Fruit fly (Drosophila melanogaster) Kc167 (cell line): Measurements from ENCODE around the gene eEF1delta.

ENCODE experiments used
- Myc ChIP-seq: fragments of >200 bp; optimal IDR thresholded peaks from 2 replicates; lab custom pipeline; 2017; ENCODE audit warnings: missing external identifiers
- Sin3A ChIP-seq: fragments of >200 bp; optimal IDR thresholded peaks from 2 replicates; lab custom pipeline; 2018; ENCODE audit warnings: missing external identifiers
- h ChIP-seq: fragments of >200 bp; optimal IDR thresholded peaks from 3 replicates; lab custom pipeline; 2018; ENCODE audit warnings: missing external identifiers
- insv ChIP-seq: fragments of >200 bp; optimal IDR thresholded peaks from 3 replicates; lab custom pipeline; 2018; ENCODE audit warnings: missing external identifiers
- psq ChIP-seq: fragments of >200 bp; optimal IDR thresholded peaks from 2 replicates; lab custom pipeline; 2017; ENCODE audit warnings: missing external identifiers
- ttk ChIP-seq: sonication (Bioruptor generic); optimal IDR thresholded peaks from 2 replicates; lab custom pipeline; 2017; ENCODE audit warnings: missing external identifiers

The eEF1delta gene

DNA sequence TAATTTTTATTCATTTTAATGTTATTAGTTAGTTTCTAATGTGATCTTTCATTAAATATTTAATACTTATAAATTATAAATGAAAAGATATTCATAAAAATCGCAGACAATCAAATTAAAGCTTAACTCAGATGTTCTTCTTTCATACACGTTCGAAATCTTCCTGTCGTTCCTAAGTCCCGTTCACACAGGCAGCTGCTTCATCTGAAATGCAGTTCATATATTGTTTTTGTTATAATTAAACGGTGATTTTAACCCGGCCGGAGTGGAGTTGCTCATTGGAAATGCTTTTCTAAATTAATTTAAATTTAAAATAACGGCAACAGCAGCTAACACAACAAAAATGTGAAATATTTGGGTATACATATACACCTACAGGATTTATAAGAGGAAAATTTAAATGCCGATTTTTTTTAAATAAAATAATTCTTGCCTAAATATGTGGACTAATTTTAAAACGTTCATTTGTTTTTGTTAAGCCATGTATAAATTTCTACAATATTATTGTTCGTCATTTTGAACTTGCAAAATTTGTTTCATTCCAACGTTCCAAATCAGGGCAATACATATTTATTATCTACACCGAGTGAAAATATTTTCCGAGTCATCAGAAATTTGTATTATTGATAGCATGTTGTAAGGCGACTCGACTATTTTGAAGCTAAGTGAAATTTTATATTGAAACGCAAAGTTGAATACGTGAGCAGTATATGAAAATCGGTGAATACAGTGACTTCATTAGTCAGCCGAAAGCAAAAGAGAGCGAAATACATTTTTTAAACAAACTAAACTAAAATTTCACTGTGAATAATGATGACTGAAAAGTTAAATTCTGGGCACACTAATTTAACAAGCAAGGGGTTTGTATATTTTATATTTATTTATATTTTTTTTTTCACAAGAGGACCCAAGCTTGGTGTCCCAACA is 6.7 kb downstream of the eEF1delta start, which contains the start of gene me31B:
Gene me31B, plus strand, starts transcription at position 616 of the 927 bp plus-strand sequence.
- TF ChIP-seq Sin3A = no peak

DNA sequence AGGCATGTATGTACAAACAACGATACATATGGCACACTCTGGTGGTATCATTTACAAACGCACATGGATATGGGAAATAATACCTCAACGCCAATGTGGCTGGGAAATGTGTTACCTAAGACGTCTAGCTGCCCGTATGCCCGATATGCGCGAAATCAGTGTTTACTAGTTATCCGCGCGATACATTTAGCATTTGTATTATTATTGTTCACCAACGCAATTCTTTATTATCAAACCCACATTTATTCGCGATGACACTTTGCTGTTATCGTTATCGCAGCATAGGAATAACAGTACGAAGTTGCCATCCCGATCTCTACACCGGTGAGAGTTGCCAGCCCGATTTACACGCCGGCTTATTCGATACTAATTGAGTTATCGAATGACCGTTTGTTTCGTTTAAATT is 14.5 kb downstream of the eEF1delta start, which contains the start of gene chico:
Gene chico, minus strand, starts transcription at position 294 of the 406 bp plus-strand sequence.
- TF ChIP-seq Myc (lab: Kevin White, UChicago) (no peak), h (no peak), Sin3A (no peak), insv (lab: Kevin White, UChicago) (no peak), psq (no peak), ttk (lab: Kevin White, UChicago) (no peak)

DNA sequence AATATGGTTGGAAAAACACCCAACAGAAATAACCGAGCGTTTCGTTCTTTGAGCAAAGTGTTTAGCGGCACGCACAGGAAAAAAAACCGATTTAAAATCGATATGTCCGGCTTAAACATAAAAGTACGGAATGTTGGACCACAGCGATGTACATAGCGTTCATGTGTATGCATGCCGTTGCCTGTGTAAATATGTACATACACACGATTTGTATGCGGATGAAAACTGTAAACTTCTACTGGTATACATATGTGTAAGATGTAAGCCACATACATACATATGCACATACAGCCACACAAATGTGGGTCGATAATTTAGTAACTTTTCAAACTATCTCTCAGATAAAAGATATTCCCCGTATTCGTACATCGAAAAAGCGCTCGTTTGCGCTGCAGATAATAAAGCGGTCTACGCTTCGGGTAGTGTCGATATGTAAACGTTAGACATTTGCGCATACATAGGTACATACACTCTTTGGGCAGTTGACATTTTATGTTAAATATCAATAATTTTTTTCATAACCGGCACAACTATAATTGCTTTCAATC is 17.4 kb downstream of the eEF1delta start:
- TF ChIP-seq h (no peak), ttk (lab: Kevin White, UChicago) (no peak), Sin3A (no peak), Myc (lab: Kevin White, UChicago) (no peak), insv (lab: Kevin White, UChicago) (no peak), psq (no peak)

DNA sequence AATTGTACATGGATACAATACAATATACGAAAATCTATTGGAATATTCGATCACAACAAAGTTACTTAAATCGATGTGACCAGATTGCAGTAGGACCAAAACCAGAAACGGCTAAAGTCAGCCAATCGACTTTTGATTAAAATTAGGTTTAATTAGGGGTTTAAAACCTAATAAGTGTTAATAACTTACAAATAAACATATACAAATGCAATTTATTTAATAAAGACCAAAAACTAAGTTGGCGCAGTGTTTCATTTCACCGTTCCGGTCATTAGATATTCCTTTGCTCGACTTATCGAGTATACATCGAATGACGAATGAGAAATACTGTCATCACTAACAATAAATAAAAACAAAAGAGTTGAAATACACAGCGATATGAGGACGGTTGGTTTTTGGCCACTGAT is 18.1 kb downstream of the eEF1delta start, which contains the start of the genes bsk and CG31717:
Gene bsk, minus strand, starts transcription at position 61 of the 407 bp plus-strand sequence.
Gene CG31717, plus strand, starts transcription at position 297 of the 407 bp plus-strand sequence.
- TF ChIP-seq psq = no peak
- no peak for TF ChIP-seq Myc (lab: Kevin White, UChicago)
- no peak for TF ChIP-seq h
- no peak for TF ChIP-seq Sin3A
- no peak for TF ChIP-seq insv (lab: Kevin White, UChicago)
- no peak for TF ChIP-seq ttk (lab: Kevin White, UChicago)

DNA sequence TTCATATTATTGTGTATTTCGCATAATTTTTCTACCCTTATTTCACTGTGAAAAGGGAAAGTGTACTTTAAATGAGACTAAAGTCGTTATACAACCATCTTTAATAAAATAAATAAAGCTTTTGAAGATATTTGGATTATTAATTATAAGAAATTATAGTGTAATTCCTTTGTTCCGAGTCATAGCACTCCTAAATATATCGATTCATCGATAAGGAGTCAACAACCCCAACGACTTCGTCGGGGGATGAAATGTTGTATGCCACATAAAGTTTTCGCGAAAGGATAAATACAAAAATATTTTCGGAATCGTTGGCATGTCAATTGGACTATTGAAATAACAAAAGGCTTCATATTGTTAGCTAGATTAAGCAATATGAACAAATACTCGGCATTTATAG is 19.3 kb downstream of the eEF1delta start, which contains the start of gene Ror:
Gene Ror, plus strand, starts transcription at position 252 of the 400 bp plus-strand sequence.
- no peak for TF ChIP-seq h
- TF ChIP-seq Sin3A = no peak
- TF ChIP-seq Myc (lab: Kevin White, UChicago) = no peak
- TF ChIP-seq ttk (lab: Kevin White, UChicago) = no peak
- no peak for TF ChIP-seq psq
- TF ChIP-seq insv (lab: Kevin White, UChicago) = no peak

DNA sequence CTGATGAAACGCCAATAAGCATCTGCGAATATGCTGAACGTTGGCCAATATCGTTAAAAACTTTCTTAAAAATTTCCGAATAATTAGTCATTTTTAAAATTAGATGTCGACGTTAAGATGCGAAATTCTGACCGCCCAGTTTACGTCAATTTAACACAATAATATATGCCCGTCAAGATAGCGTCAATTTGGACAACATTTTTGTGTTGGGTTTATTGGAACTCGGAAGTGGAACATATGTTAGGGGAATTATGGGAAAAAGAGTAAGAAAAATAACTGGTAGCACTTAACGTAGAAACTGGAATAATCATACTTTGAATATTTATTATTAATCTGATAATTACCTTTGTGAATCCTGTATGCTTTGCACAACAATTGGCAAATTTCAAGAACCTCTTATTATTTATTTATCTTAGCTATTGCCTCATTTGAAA is 23.4 kb downstream of the eEF1delta start, which contains the start of gene CG5676:
Gene CG5676, minus strand, starts transcription at position 167 of the 434 bp plus-strand sequence.
- TF ChIP-seq Sin3A (no peak), insv (lab: Kevin White, UChicago) (no peak), h (no peak), psq (no peak), ttk (lab: Kevin White, UChicago) (no peak), Myc (lab: Kevin White, UChicago) (no peak)

DNA sequence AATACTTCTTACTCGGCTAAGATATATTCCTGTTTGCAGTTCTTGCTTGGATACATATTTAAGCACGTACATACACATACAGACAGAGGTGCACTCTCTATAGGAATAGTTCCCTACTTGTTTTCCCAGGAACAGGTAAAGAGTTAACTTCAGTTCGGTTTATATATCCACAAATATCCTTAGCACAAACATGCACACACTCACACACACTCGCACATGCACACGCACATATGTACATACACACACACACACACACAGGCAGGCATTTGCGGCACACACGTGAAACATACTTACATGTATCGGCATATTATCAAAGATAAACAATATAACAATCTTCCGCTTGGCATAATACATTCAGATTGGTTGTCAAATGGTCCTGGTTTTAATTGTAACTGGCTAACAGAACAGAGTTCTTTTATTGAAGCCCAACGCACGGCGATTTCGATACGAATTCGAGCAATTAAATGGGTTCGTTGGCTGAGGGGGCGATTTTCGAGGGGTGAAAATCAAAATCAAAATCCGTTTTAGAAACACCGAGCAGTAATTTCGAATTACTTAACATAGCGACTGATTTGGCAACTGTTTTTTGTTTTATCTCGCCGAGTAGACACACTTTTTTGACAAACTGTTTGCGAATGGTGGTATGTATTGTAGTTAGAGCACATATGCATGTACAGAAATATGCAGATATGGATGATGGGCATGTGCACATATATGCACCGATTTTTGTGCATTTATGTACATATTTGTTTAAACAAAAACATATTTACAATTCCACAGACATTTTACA is 27.8 kb downstream of the eEF1delta start:
- TF ChIP-seq psq (no peak), ttk (lab: Kevin White, UChicago) (no peak), h (no peak), Myc (lab: Kevin White, UChicago) (no peak)

DNA sequence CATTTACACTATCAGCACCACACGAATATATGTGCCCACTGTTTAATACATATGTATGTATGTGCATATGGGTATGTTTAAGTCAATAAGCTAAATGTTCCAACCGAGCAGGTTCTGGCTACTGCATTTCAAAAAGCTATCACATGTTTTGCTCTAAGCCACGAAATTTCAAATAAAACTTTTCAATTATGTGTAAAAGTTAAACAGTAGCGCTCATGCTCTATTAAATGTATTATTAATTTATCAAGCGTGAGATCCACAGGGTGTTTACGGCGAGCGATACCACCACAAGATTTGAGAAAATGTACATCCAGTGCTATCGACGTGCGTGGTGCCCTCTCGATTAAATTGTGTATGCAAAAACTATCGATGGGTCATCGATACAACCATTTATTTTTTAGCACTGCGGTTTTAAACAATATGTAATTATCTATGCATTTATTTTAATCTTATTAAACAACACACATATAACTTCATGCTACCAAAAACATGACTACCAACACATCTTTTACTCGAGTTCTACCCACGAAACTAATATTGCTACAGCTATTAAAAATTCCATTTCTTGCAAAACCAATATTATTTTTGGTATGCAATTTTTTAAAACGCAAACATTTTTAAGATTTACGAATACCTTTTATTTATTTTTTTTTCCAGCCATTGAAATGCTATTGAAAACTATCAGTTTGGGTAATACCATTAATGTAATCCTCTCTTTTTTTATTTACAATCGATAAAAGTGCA is 28.6 kb downstream of the eEF1delta start, which contains the start of gene Pten:
Gene Pten, minus strand, starts transcription at position 300 of the 744 bp plus-strand sequence.
- TF ChIP-seq psq = no peak
- no peak for TF ChIP-seq insv (lab: Kevin White, UChicago)
- TF ChIP-seq h = no peak
- no peak for TF ChIP-seq Sin3A
- no peak for TF ChIP-seq Myc (lab: Kevin White, UChicago)
- TF ChIP-seq ttk (lab: Kevin White, UChicago) = no peak

DNA sequence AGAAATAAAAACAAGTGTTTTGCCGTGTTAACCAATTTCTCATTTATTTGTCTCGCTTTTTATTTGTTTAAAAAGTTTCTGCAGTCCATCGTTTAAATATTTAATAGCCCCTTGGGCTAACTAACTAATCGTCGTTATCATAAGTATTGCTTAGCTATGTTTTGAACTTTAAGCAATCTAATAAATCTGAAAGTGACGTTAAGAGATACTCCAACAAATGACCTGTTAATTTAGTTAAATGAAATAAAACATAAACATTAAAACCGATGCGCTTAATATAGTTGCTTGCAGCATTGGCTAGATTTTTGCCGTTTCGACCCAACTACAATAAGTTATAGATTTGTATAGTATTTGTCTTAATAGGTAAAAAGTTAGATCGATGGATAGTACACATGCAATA is 29.5 kb downstream of the eEF1delta start:
- TF ChIP-seq psq (no peak), h (no peak), ttk (lab: Kevin White, UChicago) (no peak), Sin3A (no peak), insv (lab: Kevin White, UChicago) (no peak), Myc (lab: Kevin White, UChicago) (no peak)

DNA sequence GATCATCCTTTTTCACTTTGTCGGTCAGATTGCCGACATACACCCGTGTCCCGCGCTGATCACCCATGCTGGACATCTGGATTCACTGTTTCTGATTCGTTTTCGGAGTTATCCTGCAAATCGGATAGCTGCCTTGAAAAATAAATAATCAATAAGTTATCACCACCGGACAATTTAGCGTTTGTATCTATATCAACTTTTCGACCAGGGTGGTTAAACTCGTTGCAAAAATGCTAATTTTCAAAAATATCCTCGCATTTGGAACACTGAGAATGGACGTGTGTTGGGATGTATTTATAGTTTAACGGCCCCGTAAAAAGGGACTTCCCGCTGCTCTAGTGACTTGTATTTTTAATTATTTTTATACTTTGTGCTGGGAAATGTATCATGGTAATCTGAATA is 31.0 kb downstream of the eEF1delta start, which contains the start of gene Rsf1:
Gene Rsf1, minus strand, starts transcription at position 212 of the 402 bp plus-strand sequence.
- no peak for TF ChIP-seq Myc (lab: Kevin White, UChicago)
- no peak for TF ChIP-seq psq

DNA sequence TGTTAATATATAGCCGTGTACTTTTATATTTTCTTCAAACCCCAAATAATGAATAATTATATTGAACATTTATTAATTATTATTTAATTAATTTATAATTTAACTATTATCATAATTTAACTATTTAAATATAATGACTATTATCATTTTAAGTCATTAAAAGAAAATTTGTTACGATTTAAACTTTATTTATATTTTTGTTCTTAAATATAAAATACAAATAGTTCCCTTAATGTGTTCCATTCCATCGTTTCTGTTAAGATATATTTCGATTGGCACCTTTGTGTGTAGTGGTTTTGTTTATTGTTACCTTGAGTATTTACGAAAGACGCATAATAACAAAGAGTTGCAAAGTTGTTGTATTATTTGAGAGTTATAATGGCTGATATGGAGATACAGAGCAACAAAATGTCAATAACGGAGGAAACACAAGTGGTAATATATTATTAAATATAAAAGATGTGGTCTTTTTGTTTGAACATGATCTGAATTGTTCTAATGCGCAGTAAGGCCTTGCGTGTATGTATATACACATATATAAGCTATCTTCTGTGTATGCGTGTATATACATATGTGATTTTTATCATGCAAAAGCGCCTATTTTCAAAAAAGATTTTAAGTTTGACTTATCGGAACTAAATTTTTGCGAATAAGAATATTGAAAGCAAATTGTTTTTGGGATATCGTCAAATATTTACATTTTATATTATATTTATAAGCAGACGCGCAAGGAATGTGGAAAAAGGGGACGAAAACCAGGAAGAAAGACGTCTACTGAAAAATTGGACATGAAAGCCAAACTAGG is 31.7 kb downstream of the eEF1delta start, which contains the start of gene REPTOR-BP:
Gene REPTOR-BP, plus strand, starts transcription at position 296 of the 805 bp plus-strand sequence.
- TF ChIP-seq insv (lab: Kevin White, UChicago) (no peak), h (no peak), Myc (lab: Kevin White, UChicago) (no peak), Sin3A (no peak), ttk (lab: Kevin White, UChicago) (no peak), psq (no peak)
